Worm (Caenorhabditis elegans) whole organism, young adult: ENCODE data around the gene wee-1.3.

ENCODE experiments used
- F23B12.7 ChIP-seq: sonication (generic microtip); optimal IDR thresholded peaks from 2 replicates; lab custom pipeline; 2017; ENCODE audit warnings: missing genetic modification characterization, mild to moderate bottlenecking, missing compliant biosample characterization, antibody characterized with exemption, moderate library complexity; ENCODE audit not compliant: insufficient read depth
- dpl-1 ChIP-seq: fragments of 150-350 bp; optimal IDR thresholded peaks from 2 replicates; lab custom pipeline; 2014; ENCODE audit warnings: missing biosample characterization, missing genetic modification reagents, missing genetic modification characterization
- nfyb-1 ChIP-seq: fragments of 200-800 bp; sonication (Bioruptor generic); IDR thresholded peaks from 2 replicates; pipeline ENCODE4 v1.3.6; 2022; ENCODE audit warnings: missing genetic modification reagents, missing genetic modification characterization, missing compliant biosample characterization
- nhr-27 ChIP-seq: fragments of 200-800 bp; sonication (Bioruptor generic); optimal IDR thresholded peaks from 2 replicates; lab custom pipeline; 2018; ENCODE audit warnings: mild to moderate bottlenecking, missing genetic modification characterization, moderate library complexity, missing compliant biosample characterization
- unc-130 ChIP-seq: sonication (generic microtip); optimal IDR thresholded peaks from 2 replicates; lab custom pipeline; 2016; ENCODE audit warnings: missing genetic modification reagents, missing genetic modification characterization, missing compliant biosample characterization

ce11 chrII:9665577-9665976 is 50.7 kb downstream of the wee-1.3 start, which contains the start of gene ZK1320.5:
- no peak for TF ChIP-seq nhr-27 (tag; lab: Kevin White, UChicago)
- TF ChIP-seq nfyb-1 (GFP tag; lab: Robert Waterston, UW), result no peak
- TF ChIP-seq dpl-1 (GFP tag; lab: Kevin White, UChicago), result no peak
- no peak for TF ChIP-seq unc-130
- TF ChIP-seq F23B12.7 (tag; lab: Kevin White, UChicago), result no peak
